Fruit fly (Drosophila melanogaster) whole organism, embryonic: ENCODE data around the gene Obp99c.

Experiments
- Abd-B ChIP-seq: fragments of 200-800 bp; sonication (Bioruptor generic); optimal IDR thresholded peaks from 2 replicates; lab custom pipeline; 2018; ENCODE audit warnings: missing biosample characterization, mild to moderate bottlenecking, missing genetic modification characterization, moderate library complexity
- Ada2b ChIP-seq: fragments of 200-800 bp; sonication (Bioruptor generic); IDR thresholded peaks from 2 replicates; pipeline ENCODE4 v1.3.6; 2022; ENCODE audit warnings: missing biosample characterization, missing genetic modification characterization
- Aef1 ChIP-seq: fragments of 200-800 bp; sonication (Bioruptor generic); IDR thresholded peaks from 3 replicates; pipeline ENCODE4 v1.3.6; 2022; ENCODE audit warnings: missing biosample characterization, missing genetic modification characterization
- Bteb2 ChIP-seq: fragments of 200-800 bp; sonication (Bioruptor generic); optimal IDR thresholded peaks from 2 replicates; lab custom pipeline; 2016; ENCODE audit warnings: missing biosample characterization, missing genetic modification characterization
- CG10274 ChIP-seq: fragments of 200-800 bp; sonication (Bioruptor generic); optimal IDR thresholded peaks from 3 replicates; lab custom pipeline; 2017; ENCODE audit warnings: missing biosample characterization, mild to moderate bottlenecking, missing genetic modification characterization
- CG10321 ChIP-seq: fragments of 200-800 bp; sonication (Bioruptor generic); IDR thresholded peaks from 2 replicates; pipeline ENCODE4 v1.3.6; 2022; ENCODE audit warnings: missing biosample characterization, missing genetic modification characterization
- CG11504 ChIP-seq: fragments of 200-800 bp; sonication (Bioruptor generic); optimal IDR thresholded peaks from 3 replicates; lab custom pipeline; 2019; ENCODE audit warnings: missing biosample characterization, mild to moderate bottlenecking, missing genetic modification characterization, moderate library complexity
- CG12391 ChIP-seq: fragments of 200-800 bp; sonication (Bioruptor generic); optimal IDR thresholded peaks from 3 replicates; lab custom pipeline; 2018; ENCODE audit warnings: missing biosample characterization, mild to moderate bottlenecking, missing genetic modification characterization, moderate library complexity
- CG13123 ChIP-seq: fragments of 200-800 bp; sonication (Bioruptor generic); optimal IDR thresholded peaks from 2 replicates; lab custom pipeline; 2016; ENCODE audit warnings: missing biosample characterization, missing genetic modification characterization
- CG13624 ChIP-seq: fragments of 200-800 bp; sonication (Bioruptor generic); optimal IDR thresholded peaks from 2 replicates; lab custom pipeline; 2016; ENCODE audit warnings: missing biosample characterization, missing genetic modification characterization
- CG14014 ChIP-seq: fragments of 200-800 bp; sonication (Bioruptor generic); IDR thresholded peaks from 2 replicates; pipeline ENCODE4 v1.3.6; 2022; ENCODE audit warnings: missing biosample characterization, missing genetic modification characterization
- CG14965 ChIP-seq: fragments of 200-800 bp; sonication (Bioruptor generic); optimal IDR thresholded peaks from 2 replicates; lab custom pipeline; 2016; ENCODE audit warnings: missing biosample characterization, missing genetic modification characterization, borderline replicate concordance
- CG15269 ChIP-seq: fragments of 200-800 bp; sonication (Bioruptor generic); optimal IDR thresholded peaks from 2 replicates; lab custom pipeline; 2018; ENCODE audit warnings: missing biosample characterization, mild to moderate bottlenecking, missing genetic modification characterization, moderate library complexity
- CG1603 ChIP-seq: fragments of 200-800 bp; sonication (Bioruptor generic); optimal IDR thresholded peaks from 2 replicates; lab custom pipeline; 2019; ENCODE audit warnings: missing biosample characterization, mild to moderate bottlenecking, missing genetic modification characterization, moderate library complexity
- CG17359 ChIP-seq: fragments of 200-800 bp; sonication (Bioruptor generic); optimal IDR thresholded peaks from 3 replicates; lab custom pipeline; 2018; ENCODE audit warnings: missing biosample characterization, mild to moderate bottlenecking, missing genetic modification characterization, moderate library complexity
- CG17361 ChIP-seq: fragments of 200-800 bp; sonication (Bioruptor generic); IDR thresholded peaks from 3 replicates; pipeline ENCODE4 v1.3.6; 2022; ENCODE audit warnings: missing biosample characterization, missing genetic modification characterization
- CG18619 ChIP-seq: fragments of 200-800 bp; sonication (Bioruptor generic); optimal IDR thresholded peaks from 3 replicates; lab custom pipeline; 2017; ENCODE audit warnings: missing biosample characterization, mild to moderate bottlenecking, missing genetic modification characterization
- CG30403 ChIP-seq: fragments of 200-800 bp; sonication (Bioruptor generic); optimal IDR thresholded peaks from 3 replicates; lab custom pipeline; 2016; ENCODE audit warnings: missing biosample characterization, missing genetic modification characterization
- CG31388 ChIP-seq: fragments of 200-800 bp; sonication (Bioruptor generic); optimal IDR thresholded peaks from 2 replicates; lab custom pipeline; 2016; ENCODE audit warnings: missing biosample characterization, missing genetic modification characterization
- CG32767 ChIP-seq: fragments of 200-800 bp; sonication (Bioruptor generic); IDR thresholded peaks from 2 replicates; pipeline ENCODE4 v1.3.6; 2022; ENCODE audit warnings: missing biosample characterization, missing genetic modification characterization
- CG34224 ChIP-seq: fragments of 200-800 bp; sonication (Bioruptor generic); IDR thresholded peaks from 3 replicates; pipeline ENCODE4 v1.3.6; 2022; ENCODE audit warnings: missing biosample characterization, missing genetic modification characterization; ENCODE audit not compliant: partially characterized antibody
- CG4424 ChIP-seq: fragments of 200-800 bp; sonication (Bioruptor generic); optimal IDR thresholded peaks from 3 replicates; lab custom pipeline; 2016; ENCODE audit warnings: missing biosample characterization, missing genetic modification characterization
- CG6765 ChIP-seq: fragments of 200-800 bp; sonication (Bioruptor generic); optimal IDR thresholded peaks from 3 replicates; lab custom pipeline; 2017; ENCODE audit warnings: missing biosample characterization, mild to moderate bottlenecking, missing genetic modification characterization
- Deaf1 ChIP-seq: fragments of 200-800 bp; optimal IDR thresholded peaks from 3 replicates; lab custom pipeline; 2019; ENCODE audit warnings: missing biosample characterization, mild to moderate bottlenecking, missing genetic modification characterization, moderate library complexity
- Doc2 ChIP-seq: fragments of 200-800 bp; sonication (Bioruptor generic); IDR thresholded peaks from 2 replicates; pipeline ENCODE4 v1.3.6; 2022; ENCODE audit warnings: missing biosample characterization, missing genetic modification characterization
- HmgZ ChIP-seq: fragments of 200-800 bp; sonication (Bioruptor generic); optimal IDR thresholded peaks from 2 replicates; lab custom pipeline; 2018; ENCODE audit warnings: missing biosample characterization, mild to moderate bottlenecking, missing genetic modification characterization
- Jarid2 ChIP-seq: fragments of 200-800 bp; sonication (Bioruptor generic); optimal IDR thresholded peaks from 3 replicates; lab custom pipeline; 2017; ENCODE audit warnings: mild to moderate bottlenecking, missing biosample characterization, missing genetic modification reagents, missing genetic modification characterization
- MBD-R2 ChIP-seq: fragments of 200-800 bp; sonication (Bioruptor generic); IDR thresholded peaks from 2 replicates; pipeline ENCODE4 v1.3.6; 2022; ENCODE audit warnings: missing biosample characterization, missing genetic modification characterization
- Pdp1 ChIP-seq, 2 experiments: fragments of 200-800 bp; sonication (Bioruptor generic); optimal IDR thresholded peaks; 3 replicates each; lab custom pipeline; 2016; ENCODE audit warnings: missing biosample characterization in 2 of 2, missing genetic modification characterization in 2 of 2, mild to moderate bottlenecking in 1 of 2, moderate library complexity in 1 of 2
- Sox102F ChIP-seq: fragments of 200-800 bp; sonication (Bioruptor generic); optimal IDR thresholded peaks from 2 replicates; lab custom pipeline; 2018; ENCODE audit warnings: missing biosample characterization, mild to moderate bottlenecking, missing genetic modification characterization, moderate library complexity
- Taf1 ChIP-seq: fragments of 200-800 bp; sonication (Bioruptor generic); IDR thresholded peaks from 2 replicates; pipeline ENCODE4 v1.3.6; 2022; ENCODE audit warnings: missing biosample characterization, missing genetic modification characterization
- Xrp1 ChIP-seq: fragments of 200-800 bp; sonication (Bioruptor generic); IDR thresholded peaks from 2 replicates; pipeline ENCODE4 v1.3.6; 2022; ENCODE audit warnings: missing biosample characterization, missing genetic modification characterization
- bab2 ChIP-seq: fragments of 200-800 bp; sonication (Bioruptor generic); optimal IDR thresholded peaks from 2 replicates; lab custom pipeline; 2016; ENCODE audit warnings: missing biosample characterization, missing genetic modification characterization
- cg ChIP-seq: fragments of 200-800 bp; sonication (Bioruptor generic); optimal IDR thresholded peaks from 3 replicates; lab custom pipeline; 2019; ENCODE audit warnings: missing biosample characterization, mild to moderate bottlenecking, missing genetic modification characterization, moderate library complexity
- chinmo ChIP-seq: fragments of 200-800 bp; sonication (Bioruptor generic); IDR thresholded peaks from 4 replicates; pipeline ENCODE4 v1.3.6; 2022; ENCODE audit warnings: missing biosample characterization, missing genetic modification characterization; ENCODE audit not compliant: partially characterized antibody
- eyg ChIP-seq: fragments of 200-800 bp; sonication (Bioruptor generic); optimal IDR thresholded peaks from 3 replicates; lab custom pipeline; 2016; ENCODE audit warnings: missing biosample characterization, missing genetic modification characterization
- fd102C ChIP-seq: fragments of 200-800 bp; sonication (Bioruptor generic); optimal IDR thresholded peaks from 2 replicates; lab custom pipeline; 2018; ENCODE audit warnings: missing biosample characterization, mild to moderate bottlenecking, missing genetic modification characterization, moderate library complexity
- gce ChIP-seq: fragments of 200-800 bp; sonication (Bioruptor generic); IDR thresholded peaks from 3 replicates; pipeline ENCODE4 v1.3.6; 2022; ENCODE audit warnings: missing biosample characterization, missing genetic modification characterization
- gcm2 ChIP-seq: fragments of 200-800 bp; sonication (Bioruptor generic); optimal IDR thresholded peaks from 2 replicates; lab custom pipeline; 2016; ENCODE audit warnings: missing biosample characterization, missing genetic modification characterization
- grn ChIP-seq: fragments of 200-800 bp; sonication (Bioruptor generic); optimal IDR thresholded peaks from 3 replicates; lab custom pipeline; 2017; ENCODE audit warnings: missing biosample characterization, missing genetic modification characterization
- h ChIP-seq: fragments of >200 bp; optimal IDR thresholded peaks from 2 replicates; lab custom pipeline; 2017
- kay ChIP-seq: fragments of 200-800 bp; sonication (Bioruptor generic); optimal IDR thresholded peaks from 2 replicates; lab custom pipeline; 2016; ENCODE audit warnings: missing biosample characterization, missing genetic modification characterization
- lilli ChIP-seq: fragments of 200-800 bp; sonication (Bioruptor generic); optimal IDR thresholded peaks from 3 replicates; lab custom pipeline; 2016; ENCODE audit warnings: missing biosample characterization, missing genetic modification characterization
- pros ChIP-seq: fragments of 200-800 bp; sonication (Bioruptor generic); optimal IDR thresholded peaks from 3 replicates; lab custom pipeline; 2019; ENCODE audit warnings: missing biosample characterization, mild to moderate bottlenecking, missing genetic modification characterization, moderate library complexity
- pzg ChIP-seq: fragments of 200-800 bp; sonication (Bioruptor generic); optimal IDR thresholded peaks from 3 replicates; lab custom pipeline; 2018; ENCODE audit warnings: missing biosample characterization, mild to moderate bottlenecking, missing genetic modification characterization, moderate library complexity
- sima ChIP-seq: fragments of 200-800 bp; sonication (Bioruptor generic); optimal IDR thresholded peaks from 2 replicates; lab custom pipeline; 2016; ENCODE audit warnings: missing biosample characterization, missing genetic modification characterization
- unpg ChIP-seq: fragments of 200-800 bp; sonication (Bioruptor generic); optimal IDR thresholded peaks from 3 replicates; lab custom pipeline; 2018; ENCODE audit warnings: missing biosample characterization, mild to moderate bottlenecking, missing genetic modification characterization, moderate library complexity
- vnd ChIP-seq: fragments of 200-800 bp; sonication (Bioruptor generic); IDR thresholded peaks from 3 replicates; pipeline ENCODE4 v1.3.6; 2022; ENCODE audit warnings: missing biosample characterization, missing genetic modification characterization; ENCODE audit not compliant: partially characterized antibody
- wek ChIP-seq: fragments of 200-800 bp; sonication (Bioruptor generic); optimal IDR thresholded peaks from 3 replicates; lab custom pipeline; 2018; ENCODE audit warnings: missing biosample characterization, mild to moderate bottlenecking, missing genetic modification characterization, moderate library complexity
- zfh1 ChIP-seq: fragments of 200-800 bp; sonication (Bioruptor generic); IDR thresholded peaks from 3 replicates; pipeline ENCODE4 v1.3.6; 2022; ENCODE audit warnings: missing biosample characterization, missing genetic modification characterization
- zfh2 ChIP-seq: fragments of 200-800 bp; sonication (Bioruptor generic); optimal IDR thresholded peaks from 2 replicates; lab custom pipeline; 2016; ENCODE audit warnings: missing biosample characterization, missing genetic modification characterization

The Obp99c gene

dm6 chr3R:29736678-29737093 lies 47.6 kb upstream of the Obp99c start, which contains the start of the genes CG7601 and CIA30 (continued):
- 0 out of 3 replicates have a peak, but pooled peaks have one; percentile 47 for TF ChIP-seq CG34224 (GFP tag; lab: Robert Waterston, UW)
- TF ChIP-seq CG32767 (GFP tag; lab: Robert Waterston, UW), result peak; percentile 99
- no peak for TF ChIP-seq Jarid2 (GFP tag; lab: Kevin White, UChicago)
- peak; percentile 96 for TF ChIP-seq gcm2
- peak; percentile 100 for TF ChIP-seq CG14014 (GFP tag; lab: Robert Waterston, UW)
- TF ChIP-seq Pdp1 (GFP tag; optimal IDR thresholded peaks at IDR 0.05; lab: Kevin White, UChicago), result peak; percentile 99
- TF ChIP-seq grn (GFP tag; lab: Kevin White, UChicago), result no peak
- peak; percentile 100 for TF ChIP-seq MBD-R2 (GFP tag; lab: Robert Waterston, UW)
- TF ChIP-seq HmgZ (tag; lab: Kevin White, UChicago), result peak; percentile 98
- peak; percentile 100 for TF ChIP-seq Abd-B
- TF ChIP-seq CG15269 (tag; lab: Kevin White, UChicago), result peak; percentile 97
- 0 out of 4 replicates have a peak, but pooled peaks have one; percentile 39 for TF ChIP-seq chinmo (GFP tag; lab: Robert Waterston, UW)
- TF ChIP-seq cg (GFP tag; lab: Kevin White, UChicago), result no peak
- peak; percentile 97 for TF ChIP-seq CG11504
- peak; percentile 100 for TF ChIP-seq gce (GFP tag; lab: Robert Waterston, UW)
- peak; percentile 83 for TF ChIP-seq fd102C (GFP tag; lab: Kevin White, UChicago)
- peak; percentile 92 for TF ChIP-seq CG10274 (GFP tag; lab: Kevin White, UChicago)
- peak; percentile 99 for TF ChIP-seq bab2
- TF ChIP-seq pros (GFP tag; lab: Kevin White, UChicago), result peak; percentile 62
- TF ChIP-seq CG1603 (tag; lab: Kevin White, UChicago), result peak; percentile 96
- TF ChIP-seq CG18619 (GFP tag; lab: Kevin White, UChicago), result peak; percentile 96
- TF ChIP-seq Taf1 (GFP tag; lab: Robert Waterston, UW), result peak; percentile 100
- TF ChIP-seq Bteb2 (GFP tag; lab: Kevin White, UChicago), result peak; percentile 97
- peak; percentile 99 for TF ChIP-seq CG30403 (GFP tag; lab: Kevin White, UChicago)
- peak; percentile 98 for TF ChIP-seq CG17359 (tag; lab: Kevin White, UChicago)
- TF ChIP-seq Sox102F, result peak; percentile 96
- TF ChIP-seq CG13624, result peak; percentile 100
- peak; percentile 92 for TF ChIP-seq wek
- TF ChIP-seq CG13123 (GFP tag; lab: Kevin White, UChicago), result peak; percentile 94
- TF ChIP-seq CG10321 (GFP tag; lab: Robert Waterston, UW), result peak; percentile 90
- peak; percentile 100 for TF ChIP-seq Aef1 (GFP tag; lab: Robert Waterston, UW)
- TF ChIP-seq CG17361 (GFP tag; lab: Robert Waterston, UW), result peak; percentile 96
- TF ChIP-seq h (lab: Kevin White, UChicago), result no peak
- peak; percentile 98 for TF ChIP-seq unpg (GFP tag; lab: Kevin White, UChicago)
- peak; percentile 100 for TF ChIP-seq Xrp1 (GFP tag; lab: Robert Waterston, UW)
- peak; percentile 99 for TF ChIP-seq zfh2 (GFP tag; lab: Kevin White, UChicago)
- peak; percentile 92 for TF ChIP-seq CG14965
- peak; percentile 73 for TF ChIP-seq pzg (GFP tag; lab: Kevin White, UChicago)
- peak; percentile 96 for TF ChIP-seq CG12391 (tag; lab: Kevin White, UChicago)
- TF ChIP-seq CG6765 (GFP tag; lab: Kevin White, UChicago), result peak; percentile 95
- TF ChIP-seq CG31388 (GFP tag; lab: Kevin White, UChicago), result peak; percentile 98
- TF ChIP-seq vnd (GFP tag; lab: Robert Waterston, UW), result no peak
- peak; percentile 99 for TF ChIP-seq CG4424
- no peak for TF ChIP-seq Deaf1 (tag; lab: Kevin White, UChicago)
- TF ChIP-seq kay (GFP tag; lab: Kevin White, UChicago), result peak; percentile 98
- TF ChIP-seq lilli (GFP tag; lab: Kevin White, UChicago), result peak; percentile 99
- peak; percentile 100 for TF ChIP-seq zfh1
- peak; percentile 100 for TF ChIP-seq Ada2b
- TF ChIP-seq eyg (GFP tag; lab: Kevin White, UChicago), result peak; percentile 98
- TF ChIP-seq Doc2 (GFP tag; lab: Robert Waterston, UW), result peak; percentile 100
- TF ChIP-seq sima (GFP tag; lab: Kevin White, UChicago), result peak; percentile 97
